Fruit fly (Drosophila melanogaster): ENCODE results near the gene CG15742.

DNA sequence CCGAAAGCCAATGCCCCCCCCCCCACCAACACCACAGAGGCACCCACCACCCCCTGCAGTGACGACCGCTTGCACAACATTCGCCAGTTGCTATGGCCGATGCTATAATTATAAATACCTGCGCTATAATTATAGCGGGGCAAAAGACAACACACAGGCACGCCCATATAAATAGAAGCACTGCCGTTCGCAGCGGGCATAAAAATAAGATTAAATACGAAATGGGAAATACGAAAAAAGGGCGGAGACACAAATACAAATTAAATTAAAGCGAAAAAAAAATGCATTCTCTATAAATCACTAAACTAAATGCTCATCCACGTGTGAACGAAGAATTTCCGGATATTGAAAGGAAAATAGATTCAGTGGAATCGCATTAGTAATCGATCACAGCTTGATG is 15.1 kb upstream of the CG15742 start:
- TF ChIP-seq psq (optimal IDR thresholded peaks at IDR 0.05) (no peak), CG8478 (optimal IDR thresholded peaks at IDR 0.05) (no peak)

Data from whole organism.